Worm (Caenorhabditis elegans) whole organism, early embryonic: ENCODE measurements around the gene W06D11.3.

ENCODE experiments used
- B0310.2 ChIP-seq: sonication (generic microtip); optimal IDR thresholded peaks from 2 replicates; lab custom pipeline; 2016; ENCODE audit warnings: mild to moderate bottlenecking, missing genetic modification characterization, missing compliant biosample characterization
- ama-1 ChIP-seq: fragments of 150-350 bp; optimal IDR thresholded peaks from 2 replicates; lab custom pipeline; 2014

DNA sequence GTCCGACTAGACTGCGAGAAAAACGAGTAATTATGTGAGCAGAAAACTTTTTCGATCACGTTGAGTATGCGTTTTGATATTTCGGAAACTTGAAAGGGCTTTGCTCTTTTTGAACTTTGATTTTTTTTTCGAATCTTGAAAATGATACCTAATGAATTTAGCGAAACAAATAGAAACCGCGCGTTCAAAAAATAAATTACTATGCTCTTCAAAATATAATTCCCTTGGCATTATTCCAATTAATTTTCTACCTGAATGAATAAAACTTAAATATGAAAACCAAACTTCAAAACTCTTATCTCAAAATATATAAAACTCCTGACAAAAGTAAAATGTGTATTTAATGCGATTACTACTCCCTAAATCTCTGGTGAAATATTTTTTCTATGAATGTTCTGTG is 16.8 kb downstream of the W06D11.3 start, which contains the start of gene xtr-2:
- no peak for TF ChIP-seq ama-1 (lab: Kevin White, UChicago)
- TF ChIP-seq B0310.2: no peak
